Fruit fly (Drosophila melanogaster): ENCODE results near the gene Cep290.

DNA sequence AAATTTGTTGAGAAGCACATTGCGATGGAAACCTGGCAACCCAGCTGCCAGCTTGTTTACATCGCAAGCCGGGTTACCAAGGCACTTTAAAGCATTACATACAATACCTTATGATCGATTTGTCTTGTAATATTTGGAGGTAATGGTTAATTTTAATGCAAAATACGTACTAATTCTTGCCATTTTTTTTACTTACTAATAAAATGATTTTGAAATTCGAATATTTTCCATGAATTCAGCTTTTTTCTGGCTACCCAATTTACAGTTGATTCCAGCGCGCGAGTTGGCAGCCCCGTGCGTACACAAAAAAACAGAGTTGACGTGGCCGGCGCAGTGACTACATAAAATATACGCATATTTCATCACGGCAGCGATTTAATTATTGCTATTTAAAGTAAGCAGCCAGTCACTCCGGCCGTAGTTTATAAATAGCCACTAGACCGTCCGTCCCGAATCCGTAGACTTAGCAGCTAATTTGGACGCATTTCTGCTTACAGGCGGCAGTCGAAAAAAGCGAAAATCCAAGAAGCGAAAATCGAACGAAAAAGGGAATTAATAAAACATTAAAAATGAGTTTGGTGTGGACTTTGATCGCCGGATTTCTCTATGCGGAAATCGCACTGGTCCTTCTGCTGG is 6.1 kb upstream of the Cep290 start, which contains the start of the genes CG13901 and CG13887:
- TF ChIP-seq CG6808 (GFP tag; optimal IDR thresholded peaks at IDR 0.05) (peak; percentile 85), CG8319 (GFP tag; optimal IDR thresholded peaks at IDR 0.05) (peak; percentile 74), Sox14 (GFP tag; optimal IDR thresholded peaks at IDR 0.05) (peak; percentile 94), achi (GFP tag; optimal IDR thresholded peaks at IDR 0.05) (peak; percentile 93), Hr4 (GFP tag; optimal IDR thresholded peaks at IDR 0.05) (peak; percentile 94)

Measured in whole organism, prepupa.